Fruit fly (Drosophila melanogaster): ENCODE data around the gene CG6761.
A peak's percentile ranks its signal among the peaks of the same experiment; 100 is the strongest.

CG6761 gene

DNA sequence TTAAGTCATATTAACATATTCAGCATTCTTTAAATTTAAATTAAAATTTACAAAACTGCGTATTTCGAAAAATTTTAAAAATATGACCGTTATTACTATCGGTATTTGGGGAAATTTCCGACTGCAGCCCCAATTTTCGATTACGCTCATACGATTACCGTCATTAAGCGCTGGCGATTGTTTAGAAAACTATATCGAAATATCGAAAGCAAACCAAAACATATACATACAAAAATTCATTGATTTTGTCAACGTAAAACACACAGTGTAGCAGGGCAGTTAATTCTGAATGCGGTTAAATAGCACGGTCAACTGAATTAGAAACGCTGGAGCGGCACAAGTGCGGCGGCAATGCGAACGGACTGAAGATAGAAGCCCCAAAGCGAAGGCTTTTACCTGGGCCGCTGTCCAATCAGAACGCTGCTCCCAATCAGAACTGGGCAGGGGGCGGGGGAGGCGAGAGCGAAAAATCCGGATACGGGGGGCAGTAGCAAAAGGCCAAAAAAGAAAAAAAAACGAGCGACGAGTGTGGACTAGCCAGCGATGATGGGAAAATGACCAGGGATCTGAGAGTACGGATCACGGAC is 860 bp upstream of the CG6761 start, which contains the start of gene CG16711 (continued):
- no peak for TF ChIP-seq Pdp1 (GFP tag; optimal IDR thresholded peaks at IDR 0.05)
- peak; percentile 96 for TF ChIP-seq bbx (GFP tag; IDR thresholded peaks at IDR 0.05; ENCODE audit: partially characterized antibody)
- TF ChIP-seq ase (GFP tag; IDR thresholded peaks at IDR 0.05) = no peak
- no peak for TF ChIP-seq toy (GFP tag; IDR thresholded peaks at IDR 0.05)
- TF ChIP-seq Hr51 (GFP tag; optimal IDR thresholded peaks at IDR 0.05) = no peak
- no peak for TF ChIP-seq Antp (GFP tag; optimal IDR thresholded peaks at IDR 0.05)
- no peak for TF ChIP-seq abd-A (tag; optimal IDR thresholded peaks at IDR 0.05)
- TF ChIP-seq ab (GFP tag; optimal IDR thresholded peaks at IDR 0.05) = no peak
- no peak for TF ChIP-seq zfh2 (GFP tag; optimal IDR thresholded peaks at IDR 0.05)
- no peak for TF ChIP-seq CHES-1-like (GFP tag; optimal IDR thresholded peaks at IDR 0.05)
- TF ChIP-seq H15 (GFP tag; IDR thresholded peaks at IDR 0.05) = no peak
- no peak for TF ChIP-seq exex (tag; optimal IDR thresholded peaks at IDR 0.05)
- no peak for TF ChIP-seq twi (tag; optimal IDR thresholded peaks at IDR 0.05)
- no peak for TF ChIP-seq bsh (GFP tag; optimal IDR thresholded peaks at IDR 0.05)
- TF ChIP-seq Atf-2 (GFP tag; optimal IDR thresholded peaks at IDR 0.05) = no peak
- TF ChIP-seq CG2120 (GFP tag; optimal IDR thresholded peaks at IDR 0.05) = no peak
- TF ChIP-seq CG2116 (GFP tag; optimal IDR thresholded peaks at IDR 0.05) = peak; percentile 92
- no peak for TF ChIP-seq CG6765 (GFP tag; optimal IDR thresholded peaks at IDR 0.05)
- TF ChIP-seq wor (GFP tag; IDR thresholded peaks at IDR 0.05) = no peak
- peak; percentile 97 for TF ChIP-seq CG13287 (GFP tag; IDR thresholded peaks at IDR 0.05; ENCODE audit: partially characterized antibody)
- TF ChIP-seq Kr (GFP tag; optimal IDR thresholded peaks at IDR 0.05) = no peak
- TF ChIP-seq CG8388 (GFP tag; optimal IDR thresholded peaks at IDR 0.05) = no peak
- TF ChIP-seq gt (GFP tag; IDR thresholded peaks at IDR 0.05) = no peak
- TF ChIP-seq Sin3A (optimal IDR thresholded peaks at IDR 0.05) = peak; percentile 9
- no peak for TF ChIP-seq CG3065 (GFP tag; optimal IDR thresholded peaks at IDR 0.05)
- no peak for TF ChIP-seq tup (GFP tag; optimal IDR thresholded peaks at IDR 0.05)
- TF ChIP-seq CG1024 (GFP tag; IDR thresholded peaks at IDR 0.05) = no peak
- TF ChIP-seq CG18619 (GFP tag; optimal IDR thresholded peaks at IDR 0.05) = no peak
- TF ChIP-seq CG8765 (GFP tag; IDR thresholded peaks at IDR 0.05) = no peak
- TF ChIP-seq CG1792 (GFP tag; optimal IDR thresholded peaks at IDR 0.05) = no peak
- TF ChIP-seq CG16863 (GFP tag; optimal IDR thresholded peaks at IDR 0.05) = no peak
- no peak for TF ChIP-seq fd3F (GFP tag; optimal IDR thresholded peaks at IDR 0.05)
- TF ChIP-seq tio (GFP tag; optimal IDR thresholded peaks at IDR 0.05) = no peak
- no peak for TF ChIP-seq Aef1 (GFP tag; IDR thresholded peaks at IDR 0.05)
- TF ChIP-seq CG3281 (GFP tag; optimal IDR thresholded peaks at IDR 0.05) = no peak
- no peak for TF ChIP-seq ken (GFP tag; IDR thresholded peaks at IDR 0.05)
- TF ChIP-seq Rfx (GFP tag; IDR thresholded peaks at IDR 0.05) = no peak
- TF ChIP-seq CG7357 (GFP tag; IDR thresholded peaks at IDR 0.05) = no peak
- TF ChIP-seq CG34224 (GFP tag; IDR thresholded peaks at IDR 0.05; ENCODE audit: partially characterized antibody) = peak; percentile 96
- TF ChIP-seq insv (GFP tag; optimal IDR thresholded peaks at IDR 0.05) = peak; percentile 62 to 91
- no peak for TF ChIP-seq NK7.1 (GFP tag; optimal IDR thresholded peaks at IDR 0.05)
- TF ChIP-seq Atf3 (GFP tag; optimal IDR thresholded peaks at IDR 0.05) = no peak
- TF ChIP-seq CG32532 (GFP tag; IDR thresholded peaks at IDR 0.05) = no peak
- no peak for TF ChIP-seq bcd (GFP tag; optimal IDR thresholded peaks at IDR 0.05)
- TF ChIP-seq cad (GFP tag; optimal IDR thresholded peaks at IDR 0.05) = no peak
- no peak for TF ChIP-seq CG18476 (GFP tag; optimal IDR thresholded peaks at IDR 0.05)
- TF ChIP-seq ci (GFP tag; IDR thresholded peaks at IDR 0.05) = no peak
- TF ChIP-seq CG15269 (tag; optimal IDR thresholded peaks at IDR 0.05) = no peak
- TF ChIP-seq amos (GFP tag; IDR thresholded peaks at IDR 0.05; ENCODE audit: partially characterized antibody) = peak; percentile 95; the same call in 1 of the 2 replicates
- 0 out of 3 replicates have a peak, but pooled peaks have one; percentile 21 for TF ChIP-seq zfh1 (GFP tag; IDR thresholded peaks at IDR 0.05)
- no peak for TF ChIP-seq ewg (GFP tag; optimal IDR thresholded peaks at IDR 0.05)
